Fruit fly (Drosophila melanogaster) whole organism, embryonic: ENCODE measurements around the gene CG46467.
A peak's percentile ranks its signal among the peaks of the same experiment; 100 is the strongest.

ENCODE experiments used
- Abd-B ChIP-seq: fragments of 200-800 bp; sonication (Bioruptor generic); optimal IDR thresholded peaks from 2 replicates; lab custom pipeline; 2018; ENCODE audit warnings: missing biosample characterization, mild to moderate bottlenecking, missing genetic modification characterization, moderate library complexity
- Awh ChIP-seq: fragments of 200-800 bp; sonication (Bioruptor generic); IDR thresholded peaks from 2 replicates; pipeline ENCODE4, ENCODE4 v1.3.6; 2022; ENCODE audit warnings: missing biosample characterization, missing genetic modification characterization
- CG10979 ChIP-seq: fragments of 200-800 bp; sonication (Bioruptor generic); optimal IDR thresholded peaks from 2 replicates; lab custom pipeline; 2018; ENCODE audit warnings: missing biosample characterization, mild to moderate bottlenecking, missing genetic modification characterization, moderate library complexity
- CG11085 ChIP-seq: fragments of 200-800 bp; sonication (Bioruptor generic); IDR thresholded peaks from 2 replicates; pipeline ENCODE4 v1.3.6; 2022; ENCODE audit warnings: missing biosample characterization, missing genetic modification characterization
- CG11247 ChIP-seq: fragments of 200-800 bp; sonication (Bioruptor generic); IDR thresholded peaks from 2 replicates; pipeline ENCODE4 v1.3.6; 2022; ENCODE audit warnings: missing biosample characterization, missing genetic modification characterization
- CG15269 ChIP-seq: fragments of 200-800 bp; sonication (Bioruptor generic); optimal IDR thresholded peaks from 2 replicates; lab custom pipeline; 2018; ENCODE audit warnings: missing biosample characterization, mild to moderate bottlenecking, missing genetic modification characterization, moderate library complexity
- CG15479 ChIP-seq: fragments of 200-800 bp; sonication (Bioruptor generic); optimal IDR thresholded peaks from 3 replicates; lab custom pipeline; 2019; ENCODE audit warnings: missing biosample characterization, mild to moderate bottlenecking, missing genetic modification characterization, moderate library complexity
- CG1602 ChIP-seq: fragments of 200-800 bp; sonication (Bioruptor generic); optimal IDR thresholded peaks from 3 replicates; lab custom pipeline; 2016; ENCODE audit warnings: missing biosample characterization, missing genetic modification characterization
- CG1603 ChIP-seq: fragments of 200-800 bp; sonication (Bioruptor generic); optimal IDR thresholded peaks from 2 replicates; lab custom pipeline; 2019; ENCODE audit warnings: missing biosample characterization, mild to moderate bottlenecking, missing genetic modification characterization, moderate library complexity
- CG16863 ChIP-seq: fragments of 200-800 bp; sonication (Bioruptor generic); optimal IDR thresholded peaks from 3 replicates; lab custom pipeline; 2016; ENCODE audit warnings: missing biosample characterization, missing genetic modification characterization
- CG17186 ChIP-seq: fragments of 200-800 bp; sonication (Bioruptor generic); optimal IDR thresholded peaks from 3 replicates; lab custom pipeline; 2017; ENCODE audit warnings: missing biosample characterization, missing genetic modification reagents, missing genetic modification characterization
- CG18476 ChIP-seq: fragments of 200-800 bp; sonication (Bioruptor generic); optimal IDR thresholded peaks from 2 replicates; lab custom pipeline; 2016; ENCODE audit warnings: missing biosample characterization, mild to moderate bottlenecking, missing genetic modification characterization
- CG2116 ChIP-seq: fragments of 200-800 bp; sonication (Bioruptor generic); optimal IDR thresholded peaks from 3 replicates; lab custom pipeline; 2018; ENCODE audit warnings: missing biosample characterization, mild to moderate bottlenecking, missing genetic modification characterization
- CG31365 ChIP-seq: fragments of 200-800 bp; sonication (Bioruptor generic); optimal IDR thresholded peaks from 2 replicates; lab custom pipeline; 2018; ENCODE audit warnings: missing biosample characterization, mild to moderate bottlenecking, missing genetic modification characterization
- CG3163 ChIP-seq: fragments of 200-800 bp; sonication (Bioruptor generic); optimal IDR thresholded peaks from 3 replicates; lab custom pipeline; 2016; ENCODE audit warnings: missing biosample characterization, missing genetic modification characterization
- CG6765 ChIP-seq: fragments of 200-800 bp; sonication (Bioruptor generic); optimal IDR thresholded peaks from 3 replicates; lab custom pipeline; 2017; ENCODE audit warnings: missing biosample characterization, mild to moderate bottlenecking, missing genetic modification characterization
- CG7372 ChIP-seq: fragments of 200-800 bp; sonication (Bioruptor generic); IDR thresholded peaks from 2 replicates; pipeline ENCODE4 v1.3.6; 2022; ENCODE audit warnings: missing biosample characterization, missing genetic modification characterization
- CG7839 ChIP-seq: fragments of 200-800 bp; sonication (Bioruptor generic); optimal IDR thresholded peaks from 3 replicates; lab custom pipeline; 2018; ENCODE audit warnings: missing biosample characterization, mild to moderate bottlenecking, missing genetic modification characterization, moderate library complexity
- CG8359 ChIP-seq: fragments of 200-800 bp; sonication (Bioruptor generic); optimal IDR thresholded peaks from 2 replicates; lab custom pipeline; 2017; ENCODE audit warnings: missing biosample characterization, mild to moderate bottlenecking, missing genetic modification characterization, borderline replicate concordance
- CG9215 ChIP-seq: fragments of 200-800 bp; sonication (Bioruptor generic); IDR thresholded peaks from 2 replicates; pipeline ENCODE4 v1.3.6; 2022; ENCODE audit warnings: missing biosample characterization, missing genetic modification characterization
- CG9437 ChIP-seq: fragments of 200-800 bp; sonication (Bioruptor generic); optimal IDR thresholded peaks from 2 replicates; lab custom pipeline; 2018; ENCODE audit warnings: missing biosample characterization, mild to moderate bottlenecking, missing genetic modification characterization
- CG9932 ChIP-seq: fragments of 200-800 bp; sonication (Bioruptor generic); IDR thresholded peaks from 2 replicates; pipeline ENCODE4 v1.3.6; 2022; ENCODE audit warnings: missing biosample characterization, missing genetic modification characterization
- Dek ChIP-seq: fragments of 200-800 bp; sonication (Bioruptor generic); optimal IDR thresholded peaks from 3 replicates; lab custom pipeline; 2019; ENCODE audit warnings: missing biosample characterization, mild to moderate bottlenecking, missing genetic modification characterization, moderate library complexity
- Fer1 ChIP-seq: fragments of 200-800 bp; sonication (Bioruptor generic); optimal IDR thresholded peaks from 2 replicates; lab custom pipeline; 2017; ENCODE audit warnings: missing biosample characterization, mild to moderate bottlenecking, missing genetic modification characterization
- Hr51 ChIP-seq, 2 experiments: fragments of 200-800 bp; sonication (Bioruptor generic); optimal IDR thresholded peaks; 2 replicates in 1 of 2; 3 replicates in 1 of 2; lab custom pipeline; 2016 to 2018; ENCODE audit warnings: missing biosample characterization in 2 of 2, missing genetic modification characterization in 2 of 2, mild to moderate bottlenecking in 1 of 2, moderate library complexity in 1 of 2
- Mad ChIP-seq: fragments of 200-800 bp; sonication (Bioruptor generic); optimal IDR thresholded peaks from 2 replicates; lab custom pipeline; 2016; ENCODE audit warnings: missing biosample characterization, missing genetic modification characterization
- NC2α ChIP-seq: fragments of 200-800 bp; sonication (Bioruptor generic); optimal IDR thresholded peaks from 2 replicates; lab custom pipeline; 2016; ENCODE audit warnings: missing biosample characterization, missing genetic modification characterization
- Neu2 ChIP-seq: fragments of 200-800 bp; sonication (Bioruptor generic); optimal IDR thresholded peaks from 3 replicates; lab custom pipeline; 2016; ENCODE audit warnings: missing biosample characterization, missing genetic modification characterization, borderline replicate concordance
- Nf-YC ChIP-seq: fragments of 200-800 bp; optimal IDR thresholded peaks from 3 replicates; lab custom pipeline; 2019; ENCODE audit warnings: missing biosample characterization, mild to moderate bottlenecking, missing genetic modification characterization, moderate library complexity
- Sin3A ChIP-seq: fragments of >200 bp; optimal IDR thresholded peaks from 2 replicates; lab custom pipeline; 2018
- Six4 ChIP-seq: fragments of 200-800 bp; sonication (Bioruptor generic); optimal IDR thresholded peaks from 2 replicates; lab custom pipeline; 2016; ENCODE audit warnings: missing biosample characterization, missing genetic modification characterization
- az2 ChIP-seq: fragments of 200-800 bp; sonication (Bioruptor generic); optimal IDR thresholded peaks from 3 replicates; lab custom pipeline; 2016; ENCODE audit warnings: missing biosample characterization, missing genetic modification characterization
- fd102C ChIP-seq: fragments of 200-800 bp; sonication (Bioruptor generic); optimal IDR thresholded peaks from 2 replicates; lab custom pipeline; 2018; ENCODE audit warnings: missing biosample characterization, mild to moderate bottlenecking, missing genetic modification characterization, moderate library complexity
- fu2 ChIP-seq: fragments of 200-800 bp; sonication (Bioruptor generic); optimal IDR thresholded peaks from 2 replicates; lab custom pipeline; 2016; ENCODE audit warnings: missing biosample characterization, missing genetic modification characterization
- gro ChIP-seq: fragments of 200-800 bp; sonication (Bioruptor generic); optimal IDR thresholded peaks from 2 replicates; lab custom pipeline; 2016; ENCODE audit warnings: missing biosample characterization, missing genetic modification characterization
- kay ChIP-seq: fragments of 200-800 bp; sonication (Bioruptor generic); optimal IDR thresholded peaks from 2 replicates; lab custom pipeline; 2016; ENCODE audit warnings: missing biosample characterization, missing genetic modification characterization
- knrl ChIP-seq: fragments of 200-800 bp; sonication (Bioruptor generic); IDR thresholded peaks from 3 replicates; pipeline ENCODE4 v1.3.6; 2022; ENCODE audit warnings: missing biosample characterization, missing genetic modification characterization; ENCODE audit not compliant: partially characterized antibody
- luna ChIP-seq: fragments of 200-800 bp; sonication (Bioruptor generic); optimal IDR thresholded peaks from 2 replicates; lab custom pipeline; 2016; ENCODE audit warnings: missing biosample characterization, missing genetic modification characterization
- maf-S ChIP-seq: fragments of 200-800 bp; sonication (Bioruptor generic); optimal IDR thresholded peaks from 2 replicates; lab custom pipeline; 2016; ENCODE audit warnings: missing biosample characterization, missing genetic modification characterization
- nmo ChIP-seq: fragments of 200-800 bp; sonication (Bioruptor generic); optimal IDR thresholded peaks from 2 replicates; lab custom pipeline; 2018; ENCODE audit warnings: missing biosample characterization, mild to moderate bottlenecking, missing genetic modification characterization, moderate library complexity
- peb ChIP-seq: fragments of 200-800 bp; sonication (Bioruptor generic); IDR thresholded peaks from 2 replicates; pipeline ENCODE4 v1.3.6; 2022; ENCODE audit warnings: missing biosample characterization, missing genetic modification characterization
- pho ChIP-seq: fragments of 200-800 bp; sonication (Bioruptor generic); optimal IDR thresholded peaks from 2 replicates; lab custom pipeline; 2016; ENCODE audit warnings: missing biosample characterization, missing genetic modification characterization
- phol ChIP-seq: fragments of 200-800 bp; sonication (Bioruptor generic); optimal IDR thresholded peaks from 3 replicates; lab custom pipeline; 2018; ENCODE audit warnings: missing biosample characterization, mild to moderate bottlenecking, missing genetic modification characterization, moderate library complexity
- prd ChIP-seq, 3 experiments: fragments of >200 bp in 2 of 3; fragments of 200-800 bp in 1 of 3; sonication (Bioruptor generic) in 1 of 3; optimal IDR thresholded peaks in 2 of 3; IDR thresholded peaks in 1 of 3; 2 replicates in 2 of 3; 3 replicates in 1 of 3; pipeline versions ENCODE4 v1.3.6 to Lab custom; 2017 to 2022; ENCODE audit warnings: missing biosample characterization in 1 of 3, missing genetic modification characterization in 1 of 3
- pros ChIP-seq: fragments of 200-800 bp; sonication (Bioruptor generic); optimal IDR thresholded peaks from 3 replicates; lab custom pipeline; 2019; ENCODE audit warnings: missing biosample characterization, mild to moderate bottlenecking, missing genetic modification characterization, moderate library complexity
- pum ChIP-seq: fragments of 200-800 bp; sonication (Bioruptor generic); optimal IDR thresholded peaks from 2 replicates; lab custom pipeline; 2016; ENCODE audit warnings: missing biosample characterization, missing genetic modification characterization
- sens-2 ChIP-seq: fragments of 200-800 bp; sonication (Bioruptor generic); IDR thresholded peaks from 2 replicates; pipeline ENCODE4 v1.3.6; 2022; ENCODE audit warnings: missing biosample characterization, missing genetic modification characterization
- slp2 ChIP-seq: fragments of 200-800 bp; sonication (Bioruptor generic); optimal IDR thresholded peaks from 2 replicates; lab custom pipeline; 2016; ENCODE audit warnings: missing biosample characterization, missing genetic modification characterization
- tna ChIP-seq: fragments of 200-800 bp; sonication (Bioruptor generic); IDR thresholded peaks from 2 replicates; pipeline ENCODE4 v1.3.6; 2022; ENCODE audit warnings: missing biosample characterization, missing genetic modification characterization; ENCODE audit not compliant: partially characterized antibody
- zfh1 ChIP-seq: fragments of 200-800 bp; sonication (Bioruptor generic); IDR thresholded peaks from 3 replicates; pipeline ENCODE4 v1.3.6; 2022; ENCODE audit warnings: missing biosample characterization, missing genetic modification characterization

The CG46467 gene

DNA sequence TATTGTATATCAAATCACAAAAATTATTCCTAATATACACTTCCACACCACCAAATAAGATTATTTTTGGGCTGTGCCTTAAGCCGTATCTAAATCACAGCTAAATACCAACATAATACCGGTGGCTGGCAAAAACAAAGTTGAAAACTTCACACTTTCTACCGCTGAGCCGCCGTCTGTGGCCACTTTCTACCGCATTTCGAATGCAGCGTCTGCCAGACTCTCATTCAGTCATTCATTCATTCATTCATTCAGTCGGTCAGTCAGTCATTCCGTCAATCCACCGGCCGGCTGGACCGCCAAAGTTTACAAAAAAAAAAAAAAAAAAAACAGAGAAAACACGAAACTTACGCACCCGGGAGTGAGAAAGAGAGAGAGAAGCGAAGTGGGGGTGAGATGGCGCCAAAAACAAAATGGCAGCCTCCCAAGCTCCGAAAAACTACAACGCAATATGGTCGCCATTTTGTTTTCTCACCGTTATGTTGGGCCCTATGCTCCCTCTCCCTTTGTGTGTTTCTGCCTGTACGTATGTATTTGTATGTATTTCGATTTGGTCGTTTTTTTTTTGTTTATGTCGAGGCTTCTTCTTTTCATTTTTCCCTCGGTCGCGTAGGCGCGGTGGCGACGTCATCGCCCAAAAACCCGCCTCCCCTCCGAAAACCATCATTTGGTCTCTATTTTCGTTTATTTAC, 8.9 kb downstream of the CG46467 start (continued):
- TF ChIP-seq Nf-YC (no peak), CG6765 (no peak), Abd-B (GFP tag; lab: Kevin White, UChicago) (no peak), CG7372 (GFP tag; lab: Robert Waterston, UW) (no peak), CG2116 (GFP tag; lab: Kevin White, UChicago) (no peak), CG11247 (no peak), Neu2 (GFP tag; lab: Kevin White, UChicago) (no peak), CG15479 (GFP tag; lab: Kevin White, UChicago) (no peak), slp2 (GFP tag; lab: Kevin White, UChicago) (no peak), CG15269 (tag; lab: Kevin White, UChicago) (peak; percentile 5), zfh1 (GFP tag; lab: Robert Waterston, UW) (no peak), pros (GFP tag; lab: Kevin White, UChicago) (peak; percentile 48), Awh (0 out of 2 replicates have a peak, but pooled peaks have one; percentile 25), CG1602 (GFP tag; lab: Kevin White, UChicago) (no peak), Hr51 (GFP tag; optimal IDR thresholded peaks at IDR 0.05; lab: Kevin White, UChicago) (no peak), knrl (GFP tag; lab: Robert Waterston, UW) (no peak), Fer1 (GFP tag; lab: Kevin White, UChicago) (no peak), CG9932 (GFP tag; lab: Robert Waterston, UW) (no peak), CG3163 (GFP tag; lab: Kevin White, UChicago) (no peak), sens-2 (no peak), CG9437 (GFP tag; lab: Kevin White, UChicago) (no peak), CG11085 (GFP tag; lab: Robert Waterston, UW) (no peak), CG7839 (tag; lab: Kevin White, UChicago) (no peak), pho (GFP tag; lab: Kevin White, UChicago) (no peak), prd (optimal IDR thresholded peaks at IDR 0.05; lab: Kevin White, UChicago) (no peak), prd (GFP tag; IDR thresholded peaks at IDR 0.05; lab: Robert Waterston, UW) (no peak), CG17186 (no peak), CG16863 (GFP tag; lab: Kevin White, UChicago) (no peak), tna (GFP tag; lab: Robert Waterston, UW) (no peak), peb (GFP tag; lab: Robert Waterston, UW) (no peak), luna (GFP tag; lab: Kevin White, UChicago) (no peak), CG18476 (GFP tag; lab: Kevin White, UChicago) (no peak), NC2α (GFP tag; lab: Kevin White, UChicago) (no peak), Dek (tag; lab: Kevin White, UChicago) (no peak), CG10979 (no peak), gro (GFP tag; lab: Kevin White, UChicago) (no peak), nmo (GFP tag; lab: Kevin White, UChicago) (no peak), kay (no peak), CG8359 (GFP tag; lab: Kevin White, UChicago) (no peak), Sin3A (lab: Kevin White, UChicago) (no peak), Mad (GFP tag; lab: Kevin White, UChicago) (no peak), fd102C (GFP tag; lab: Kevin White, UChicago) (no peak), CG9215 (GFP tag; lab: Robert Waterston, UW) (no peak), az2 (no peak), CG31365 (no peak), fu2 (GFP tag; lab: Kevin White, UChicago) (no peak), CG1603 (tag; lab: Kevin White, UChicago) (no peak), phol (tag; lab: Kevin White, UChicago) (peak; percentile 77), Six4 (GFP tag; lab: Kevin White, UChicago) (no peak), pum (GFP tag; lab: Kevin White, UChicago) (no peak), maf-S (GFP tag; lab: Kevin White, UChicago) (no peak)
